Worm (Caenorhabditis elegans) whole organism, young adult: ENCODE measurements around the gene inx-6.

Source experiments
- B0035.1 ChIP-seq: sonication (generic microtip); optimal IDR thresholded peaks from 2 replicates; lab custom pipeline; 2016; ENCODE audit warnings: missing genetic modification characterization, mild to moderate bottlenecking, missing compliant biosample characterization, missing genotype, missing genetic modification reagents
- ama-1 ChIP-seq, 3 experiments: fragments of 150-350 bp in 1 of 3; sonication (generic microtip) in 2 of 3; optimal IDR thresholded peaks; 2 replicates each; lab custom pipeline; 2014 to 2018; ENCODE audit warnings: missing biosample characterization in 2 of 3, missing genetic modification characterization in 2 of 3, missing genetic modification reagents in 2 of 3
- aptf-2 ChIP-seq: fragments of 200-800 bp; sonication (Bioruptor generic); conservative IDR thresholded peaks from 2 replicates; pipeline ENCODE4 v1.3.6; 2022; ENCODE audit warnings: missing genetic modification reagents, missing genetic modification characterization, missing compliant biosample characterization
- ccch-3 ChIP-seq: fragments of 200-800 bp; sonication (Bioruptor generic); optimal IDR thresholded peaks from 2 replicates; lab custom pipeline; 2018; ENCODE audit warnings: mild to moderate bottlenecking, missing genetic modification characterization, missing compliant biosample characterization
- fkh-3 ChIP-seq: sonication (generic microtip); optimal IDR thresholded peaks from 2 replicates; lab custom pipeline; 2016; ENCODE audit warnings: mild to moderate bottlenecking, missing genetic modification characterization, missing compliant biosample characterization
- snpc-4 ChIP-seq, 5 experiments: fragments of 150-350 bp in 1 of 5; sonication (generic microtip) in 4 of 5; optimal IDR thresholded peaks; 2 replicates each; lab custom pipeline; 2014 to 2018; ENCODE audit warnings: missing genetic modification characterization in 5 of 5, missing biosample characterization in 3 of 5, antibody characterized with exemption in 2 of 5, mild to moderate bottlenecking in 2 of 5, missing compliant biosample characterization in 2 of 5, missing genotype in 2 of 5, moderate library complexity in 2 of 5, missing genetic modification reagents in 1 of 5

DNA sequence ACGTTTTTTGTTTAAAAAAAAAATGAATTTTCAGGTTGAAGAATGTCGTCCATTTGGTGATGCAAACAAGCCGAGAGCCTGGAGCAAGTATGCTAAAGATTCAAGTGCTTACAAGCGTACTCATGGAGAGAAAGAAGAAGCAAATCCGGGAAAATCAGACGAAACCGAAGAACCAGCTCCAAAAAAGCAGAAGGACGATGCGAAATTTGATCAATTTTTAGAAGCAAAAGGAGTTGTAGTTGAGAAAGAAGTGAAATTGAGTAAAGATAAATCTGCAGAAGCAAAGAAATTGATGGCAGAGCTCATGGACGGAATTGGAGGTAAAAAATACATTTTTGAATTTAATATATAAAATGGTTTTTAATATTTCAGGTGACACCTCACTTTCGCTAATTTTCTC is 21.2 kb upstream of the inx-6 start:
- TF ChIP-seq B0035.1 (no peak), aptf-2 (GFP tag; lab: Robert Waterston, UW) (no peak), snpc-4 (GFP tag; optimal IDR thresholded peaks at IDR 0.05; lab: Kevin White, UChicago) (no peak), snpc-4 (tag; optimal IDR thresholded peaks at IDR 0.05; lab: Kevin White, UChicago) (no peak), fkh-3 (tag; lab: Kevin White, UChicago) (no peak), ccch-3 (GFP tag; lab: Kevin White, UChicago) (no peak), ama-1 (optimal IDR thresholded peaks at IDR 0.05; lab: Kevin White, UChicago) (no peak), ama-1 (GFP tag; optimal IDR thresholded peaks at IDR 0.05; lab: Kevin White, UChicago) (no peak)
